Fruit fly (Drosophila melanogaster) whole organism, wandering third instar larva: Measurements from ENCODE around the gene ttm50.

Source experiments
- Abd-B ChIP-seq: fragments of >200 bp; optimal IDR thresholded peaks from 2 replicates; lab custom pipeline; 2017; ENCODE audit warnings: missing biosample characterization, missing genetic modification characterization
- CG32264 ChIP-seq: fragments of 200-800 bp; sonication (Bioruptor generic); optimal IDR thresholded peaks from 2 replicates; lab custom pipeline; 2016; ENCODE audit warnings: missing biosample characterization, missing genetic modification characterization
- CG9705 ChIP-seq: fragments of 200-800 bp; sonication (Bioruptor generic); optimal IDR thresholded peaks from 2 replicates; lab custom pipeline; 2018; ENCODE audit warnings: missing biosample characterization, mild to moderate bottlenecking, missing genetic modification characterization
- CrebA ChIP-seq: fragments of 200-800 bp; sonication (Bioruptor generic); optimal IDR thresholded peaks from 2 replicates; lab custom pipeline; 2016; ENCODE audit warnings: missing biosample characterization, mild to moderate bottlenecking, missing genetic modification characterization, borderline replicate concordance
- Dfd ChIP-seq: fragments of >200 bp; optimal IDR thresholded peaks from 2 replicates; lab custom pipeline; 2017; ENCODE audit warnings: missing biosample characterization, missing genetic modification characterization
- Dif ChIP-seq: fragments of 200-275, 200-300 bp; sonication (Bioruptor generic); optimal IDR thresholded peaks from 2 replicates; lab custom pipeline; 2018; ENCODE audit warnings: missing biosample characterization, missing genetic modification characterization; ENCODE audit not compliant: partially characterized antibody
- GATAd ChIP-seq: sonication (Bioruptor generic); optimal IDR thresholded peaks from 2 replicates; lab custom pipeline; 2016; ENCODE audit warnings: missing biosample characterization, missing genetic modification characterization
- HLH106 ChIP-seq: fragments of 200-800 bp; optimal IDR thresholded peaks from 3 replicates; lab custom pipeline; 2019; ENCODE audit warnings: missing biosample characterization, mild to moderate bottlenecking, missing genetic modification characterization, moderate library complexity
- Hnf4 ChIP-seq: fragments of 200-800 bp; sonication (Bioruptor generic); optimal IDR thresholded peaks from 2 replicates; lab custom pipeline; 2016; ENCODE audit warnings: missing biosample characterization, mild to moderate bottlenecking, missing genetic modification characterization
- Hr78 ChIP-seq: fragments of >200 bp; optimal IDR thresholded peaks from 2 replicates; lab custom pipeline; 2017; ENCODE audit warnings: missing biosample characterization, missing genetic modification characterization
- Hr83 ChIP-seq: fragments of 200-300 bp; sonication (Bioruptor generic); optimal IDR thresholded peaks from 2 replicates; lab custom pipeline; 2016; ENCODE audit warnings: missing biosample characterization, mild to moderate bottlenecking, missing genetic modification characterization, moderate library complexity; ENCODE audit not compliant: poor library complexity, severe bottlenecking
- Jra ChIP-seq: sonication (Bioruptor generic); optimal IDR thresholded peaks from 2 replicates; lab custom pipeline; 2016; ENCODE audit warnings: missing biosample characterization, missing genetic modification characterization
- Mio ChIP-seq: sonication (Bioruptor generic); optimal IDR thresholded peaks from 2 replicates; lab custom pipeline; 2016; ENCODE audit warnings: missing biosample characterization, missing genetic modification characterization
- N ChIP-seq: fragments of >200 bp; optimal IDR thresholded peaks from 2 replicates; lab custom pipeline; 2018; ENCODE audit warnings: missing biosample characterization, missing external identifiers, missing genetic modification characterization
- Rel ChIP-seq, 2 experiments: fragments of 200-800 bp; sonication (Bioruptor generic) in 1 of 2; optimal IDR thresholded peaks; 2 replicates in 1 of 2; 3 replicates in 1 of 2; lab custom pipeline; 2016 to 2019; ENCODE audit warnings: mild to moderate bottlenecking in 2 of 2, missing biosample characterization in 2 of 2, missing genetic modification characterization in 2 of 2, moderate library complexity in 1 of 2
- Sp1 ChIP-seq: fragments of 200-800 bp; sonication (Bioruptor generic); optimal IDR thresholded peaks from 3 replicates; lab custom pipeline; 2019; ENCODE audit warnings: missing biosample characterization, mild to moderate bottlenecking, missing genetic modification characterization, moderate library complexity
- Vsx2 ChIP-seq: fragments of 200-300, 225-300 bp; sonication (Bioruptor generic); optimal IDR thresholded peaks from 2 replicates; lab custom pipeline; 2018; ENCODE audit warnings: missing biosample characterization, missing genetic modification characterization; ENCODE audit not compliant: partially characterized antibody
- brk ChIP-seq: fragments of 200-800 bp; sonication (Bioruptor generic); optimal IDR thresholded peaks from 2 replicates; lab custom pipeline; 2016; ENCODE audit warnings: missing biosample characterization, mild to moderate bottlenecking, missing genetic modification characterization
- dl ChIP-seq, 2 experiments: fragments of 175-275, 200-275 bp in 1 of 2; fragments of 200-275 bp in 1 of 2; sonication (Bioruptor generic); optimal IDR thresholded peaks; lab custom pipeline; 2018; ENCODE audit warnings: mild to moderate bottlenecking in 2 of 2, missing biosample characterization in 2 of 2, missing genetic modification characterization in 2 of 2, moderate library complexity in 2 of 2; ENCODE audit not compliant: partially characterized antibody in 2 of 2, insufficient read depth in 1 of 2
- dmrt93B ChIP-seq: fragments of 200-800 bp; sonication (Bioruptor generic); optimal IDR thresholded peaks from 2 replicates; lab custom pipeline; 2018; ENCODE audit warnings: missing biosample characterization, mild to moderate bottlenecking, missing genetic modification characterization
- dsf ChIP-seq: sonication (Bioruptor generic); optimal IDR thresholded peaks from 2 replicates; lab custom pipeline; 2016; ENCODE audit warnings: missing biosample characterization, missing genetic modification characterization, borderline replicate concordance
- ey ChIP-seq: fragments of 200-800 bp; sonication (Bioruptor generic); optimal IDR thresholded peaks from 2 replicates; lab custom pipeline; 2016; ENCODE audit warnings: missing biosample characterization, missing genetic modification characterization
- foxo ChIP-seq, 2 experiments: fragments of 200-800 bp; sonication (Bioruptor generic); optimal IDR thresholded peaks; 2 replicates in 1 of 2; 3 replicates in 1 of 2; lab custom pipeline; 2016 to 2017; ENCODE audit warnings: missing biosample characterization in 2 of 2, missing genetic modification characterization in 2 of 2
- fru ChIP-seq: fragments of 200-800 bp; sonication (Bioruptor generic); optimal IDR thresholded peaks from 3 replicates; lab custom pipeline; 2016; ENCODE audit warnings: missing biosample characterization, mild to moderate bottlenecking, missing genetic modification characterization
- h ChIP-seq: fragments of 200-800 bp; sonication (Bioruptor generic); optimal IDR thresholded peaks from 3 replicates; lab custom pipeline; 2016; ENCODE audit warnings: missing biosample characterization, mild to moderate bottlenecking, missing genetic modification characterization
- jim ChIP-seq: fragments of 175-275, 200-325 bp; sonication (Bioruptor generic); optimal IDR thresholded peaks from 2 replicates; lab custom pipeline; 2016; ENCODE audit warnings: missing biosample characterization, mild to moderate bottlenecking, missing genetic modification characterization
- lola ChIP-seq: fragments of >200 bp; optimal IDR thresholded peaks from 2 replicates; lab custom pipeline; 2017; ENCODE audit warnings: missing biosample characterization, missing genetic modification characterization
- pan ChIP-seq: fragments of >200 bp; optimal IDR thresholded peaks from 2 replicates; lab custom pipeline; 2017
- rgr ChIP-seq: fragments of 200-800 bp; sonication (Bioruptor generic); optimal IDR thresholded peaks from 3 replicates; lab custom pipeline; 2016; ENCODE audit warnings: missing biosample characterization, mild to moderate bottlenecking, missing genetic modification characterization
- sage ChIP-seq: fragments of 200-800 bp; sonication (Bioruptor generic); optimal IDR thresholded peaks from 2 replicates; lab custom pipeline; 2016; ENCODE audit warnings: missing biosample characterization, mild to moderate bottlenecking, missing genetic modification characterization
- sv ChIP-seq: fragments of 200-800 bp; sonication (Bioruptor generic); optimal IDR thresholded peaks from 3 replicates; lab custom pipeline; 2016; ENCODE audit warnings: missing biosample characterization, missing genetic modification characterization
- tai ChIP-seq: sonication (Bioruptor generic); optimal IDR thresholded peaks from 2 replicates; lab custom pipeline; 2016; ENCODE audit warnings: missing biosample characterization, missing genetic modification characterization
- usp ChIP-seq: fragments of >200 bp; optimal IDR thresholded peaks from 2 replicates; lab custom pipeline; 2017; ENCODE audit warnings: missing biosample characterization, missing genetic modification characterization

The ttm50 gene

DNA sequence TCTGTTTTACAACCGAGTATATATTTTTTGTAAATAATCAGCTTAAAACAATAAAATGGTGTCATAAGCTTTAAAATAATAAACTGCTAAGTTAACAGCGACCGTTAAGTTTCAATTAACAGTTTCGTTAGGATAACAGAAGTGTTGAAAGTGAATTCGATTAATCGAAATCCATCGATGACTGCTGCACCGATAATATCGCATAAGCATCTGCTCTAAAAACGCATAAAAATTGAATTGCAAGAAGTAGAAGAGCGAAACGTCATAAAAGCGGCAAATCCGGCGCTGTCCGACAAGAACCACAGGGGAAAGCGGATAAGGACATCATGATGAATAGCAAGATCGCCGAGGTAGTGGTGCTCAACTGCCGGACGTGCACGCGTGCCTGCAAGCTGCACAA lies 4.5 kb downstream of the ttm50 start, which contains the start of gene dwg:
dwg (plus strand) TSS at position 193 of the 400 bp plus-strand sequence.
- TF ChIP-seq lola, result no peak
- TF ChIP-seq N, result no peak
- TF ChIP-seq dmrt93B (GFP tag; lab: Kevin White, UChicago), result no peak
- TF ChIP-seq tai (GFP tag; lab: Kevin White, UChicago), result no peak
- no peak for TF ChIP-seq CG9705 (GFP tag; lab: Kevin White, UChicago)
- TF ChIP-seq sage (GFP tag; lab: Kevin White, UChicago), result no peak
- no peak for TF ChIP-seq CG32264 (GFP tag; lab: Kevin White, UChicago)
- TF ChIP-seq pan (lab: Kevin White, UChicago), result no peak
- no peak for TF ChIP-seq usp (GFP tag; lab: Kevin White, UChicago)
- no peak for TF ChIP-seq ey (GFP tag; lab: Kevin White, UChicago)
- TF ChIP-seq rgr (GFP tag; lab: Kevin White, UChicago), result no peak
- TF ChIP-seq Hnf4 (GFP tag; lab: Kevin White, UChicago), result no peak
- TF ChIP-seq Rel (GFP tag; optimal IDR thresholded peaks at IDR 0.05; lab: Kevin White, UChicago), result no peak
- no peak for TF ChIP-seq Rel (tag; optimal IDR thresholded peaks at IDR 0.05; lab: Kevin White, UChicago)

DNA sequence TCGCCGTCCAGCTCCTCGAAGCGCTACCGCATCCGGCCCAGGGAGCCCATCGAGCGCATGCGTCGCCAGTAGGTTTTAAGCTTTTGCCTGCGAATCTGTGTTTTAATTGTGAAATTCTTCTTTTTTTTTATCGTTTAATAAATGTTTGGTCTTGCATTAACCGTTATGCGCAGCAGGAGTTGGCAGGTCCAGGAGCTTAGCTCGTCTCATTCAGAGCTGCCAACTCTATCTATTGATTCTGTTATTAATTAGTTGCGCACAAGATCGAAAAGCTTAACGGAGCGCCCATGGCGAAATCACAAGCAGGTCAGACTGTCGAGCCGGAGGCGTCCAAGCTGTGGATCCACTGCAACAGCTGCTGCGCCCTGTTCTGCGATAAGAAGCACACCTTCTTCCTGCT lies 5.6 kb downstream of the ttm50 start, which contains the start of gene vilya:
vilya (plus strand) TSS at position 259 of the 400 bp plus-strand sequence.
- TF ChIP-seq Rel (GFP tag; optimal IDR thresholded peaks at IDR 0.05; lab: Kevin White, UChicago) (no peak), Rel (tag; optimal IDR thresholded peaks at IDR 0.05; lab: Kevin White, UChicago) (no peak), dsf (GFP tag; lab: Kevin White, UChicago) (no peak), CG32264 (GFP tag; lab: Kevin White, UChicago) (no peak), Sp1 (GFP tag; lab: Kevin White, UChicago) (no peak), Dif (no peak), pan (lab: Kevin White, UChicago) (no peak), Mio (GFP tag; lab: Kevin White, UChicago) (no peak), Jra (GFP tag; lab: Kevin White, UChicago) (no peak), Abd-B (GFP tag; lab: Kevin White, UChicago) (no peak)
- TF ChIP-seq, all 38 proteins: peak for 0

DNA sequence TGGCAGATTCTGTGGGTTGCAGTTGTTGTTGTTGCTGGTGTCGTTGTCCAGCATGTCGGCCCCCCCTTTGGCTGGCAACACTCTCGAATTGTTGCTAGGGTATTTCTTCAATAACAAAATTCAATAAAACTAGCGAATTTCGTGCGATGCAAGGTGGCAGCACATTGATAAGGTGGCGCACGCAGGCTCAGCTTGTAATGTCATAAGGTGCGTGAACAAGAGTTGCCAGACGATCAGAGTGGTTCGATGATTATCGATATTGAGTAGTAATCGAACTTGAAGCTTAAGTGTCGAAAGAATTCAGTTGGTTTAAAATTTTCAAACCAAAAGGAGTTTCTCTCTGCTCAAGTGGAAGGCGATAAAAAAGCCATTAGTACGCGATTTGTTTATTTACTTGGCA lies 11.9 kb downstream of the ttm50 start, which contains the start of gene CG2701:
CG2701 (minus strand) TSS at position 206 of the 400 bp plus-strand sequence.
- no peak for TF ChIP-seq jim (GFP tag; lab: Kevin White, UChicago)
- no peak for TF ChIP-seq fru (GFP tag; lab: Kevin White, UChicago)
- no peak for TF ChIP-seq Vsx2 (GFP tag; lab: Kevin White, UChicago)
- no peak for TF ChIP-seq Jra (GFP tag; lab: Kevin White, UChicago)
- no peak for TF ChIP-seq foxo (GFP tag; optimal IDR thresholded peaks at IDR 0.05; lab: Kevin White, UChicago)
- TF ChIP-seq Hr83 (GFP tag; lab: Kevin White, UChicago), result peak; percentile 42
- no peak for TF ChIP-seq h (GFP tag; lab: Kevin White, UChicago)
- TF ChIP-seq N, result no peak
- no peak for TF ChIP-seq Hr78 (GFP tag; lab: Kevin White, UChicago)

DNA sequence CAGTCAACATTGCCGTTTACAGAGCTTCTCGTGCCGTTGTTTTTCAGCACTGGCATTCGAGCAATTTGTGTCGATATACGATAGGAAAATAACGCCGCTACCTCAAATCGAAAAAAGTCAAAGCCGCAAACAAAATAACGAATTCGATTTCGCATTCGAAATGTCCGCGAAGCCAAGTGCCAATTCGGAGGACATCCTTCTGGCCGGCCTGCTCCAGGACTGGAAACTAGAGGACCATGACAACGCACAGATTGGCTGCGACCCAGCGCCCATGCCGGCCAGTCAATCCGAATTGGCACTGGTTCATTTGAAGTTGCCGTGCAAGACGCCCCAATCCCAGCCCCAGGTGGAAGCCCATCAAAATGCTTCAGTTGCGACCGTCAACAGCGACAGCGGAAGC lies 17.3 kb downstream of the ttm50 start:
- TF ChIP-seq pan (lab: Kevin White, UChicago) (no peak), Vsx2 (GFP tag; lab: Kevin White, UChicago) (peak; percentile 96), CG32264 (GFP tag; lab: Kevin White, UChicago) (no peak), Rel (GFP tag; optimal IDR thresholded peaks at IDR 0.05; lab: Kevin White, UChicago) (no peak), Rel (tag; optimal IDR thresholded peaks at IDR 0.05; lab: Kevin White, UChicago) (no peak), dl (GFP tag; optimal IDR thresholded peaks at IDR 0.05; lab: Kevin White, UChicago; ENCODE audit: insufficient read depth in 1 of 2, partially characterized antibody in 2 of 2) (no peak), Mio (GFP tag; lab: Kevin White, UChicago) (no peak), GATAd (GFP tag; lab: Kevin White, UChicago) (no peak), Abd-B (GFP tag; lab: Kevin White, UChicago) (no peak), HLH106 (tag; lab: Kevin White, UChicago) (peak; percentile 14), Hnf4 (GFP tag; lab: Kevin White, UChicago) (no peak), lola (no peak), jim (GFP tag; lab: Kevin White, UChicago) (no peak), Dif (peak; percentile 84), dsf (GFP tag; lab: Kevin White, UChicago) (no peak), brk (no peak), Dfd (no peak), sv (GFP tag; lab: Kevin White, UChicago) (no peak), CG9705 (GFP tag; lab: Kevin White, UChicago) (no peak), fru (GFP tag; lab: Kevin White, UChicago) (no peak), CrebA (GFP tag; lab: Kevin White, UChicago) (no peak)
- TF ChIP-seq, all 38 proteins: peak for 3
